Worm (Caenorhabditis elegans) whole organism, late embryonic: ENCODE measurements around the gene rcq-5.

ENCODE experiments used
- F13H6.1 ChIP-seq: sonication (generic microtip); optimal IDR thresholded peaks from 2 replicates; lab custom pipeline; 2016; ENCODE audit warnings: missing genetic modification characterization, missing compliant biosample characterization
- elt-4 ChIP-seq: sonication (generic microtip); optimal IDR thresholded peaks from 2 replicates; lab custom pipeline; 2016; ENCODE audit warnings: missing genetic modification characterization, missing compliant biosample characterization

DNA sequence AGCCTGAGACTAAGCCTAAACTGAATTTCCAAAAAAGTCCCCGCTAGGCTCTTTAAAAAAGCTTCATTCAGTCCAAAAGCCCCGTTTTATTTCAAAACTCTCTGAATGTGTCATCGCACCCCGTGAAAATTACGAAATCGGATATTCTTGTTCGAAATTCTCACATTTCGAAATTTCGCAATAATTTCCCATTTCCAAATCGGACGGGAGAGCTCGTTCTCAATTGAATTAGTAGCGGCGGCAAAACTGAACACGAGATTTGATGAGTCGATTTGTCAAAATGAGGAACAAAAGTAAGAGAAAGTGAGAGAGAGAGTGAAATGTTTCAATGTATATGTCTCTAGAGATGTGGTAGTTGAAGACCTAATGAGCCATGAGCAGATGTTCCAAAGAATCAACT is 22.8 kb downstream of the rcq-5 start:
- no peak for TF ChIP-seq F13H6.1 (tag; lab: Kevin White, UChicago)
- no peak for TF ChIP-seq elt-4 (tag; lab: Kevin White, UChicago)
